Fruit fly (Drosophila melanogaster) whole organism, embryonic: Measurements from ENCODE around the gene Art3.

Experiments used
- Ada2b ChIP-seq: fragments of 200-800 bp; sonication (Bioruptor generic); IDR thresholded peaks from 2 replicates; pipeline ENCODE4 v1.3.6; 2022; ENCODE audit warnings: missing biosample characterization, missing genetic modification characterization
- Asciz ChIP-seq: fragments of 200-800 bp; sonication (Bioruptor generic); optimal IDR thresholded peaks from 2 replicates; lab custom pipeline; 2017; ENCODE audit warnings: missing biosample characterization, mild to moderate bottlenecking, missing genetic modification characterization, missing genetic modification reagents
- Bdp1 ChIP-seq: fragments of 200-800 bp; sonication (Bioruptor generic); optimal IDR thresholded peaks from 3 replicates; lab custom pipeline; 2016; ENCODE audit warnings: missing biosample characterization, missing genetic modification characterization
- Bgb ChIP-seq: fragments of 200-800 bp; sonication (Bioruptor generic); IDR thresholded peaks from 2 replicates; pipeline ENCODE4 v1.3.6; 2022; ENCODE audit warnings: missing biosample characterization, missing genetic modification characterization; ENCODE audit not compliant: partially characterized antibody
- Bteb2 ChIP-seq: fragments of 200-800 bp; sonication (Bioruptor generic); optimal IDR thresholded peaks from 2 replicates; lab custom pipeline; 2016; ENCODE audit warnings: missing biosample characterization, missing genetic modification characterization
- CG10543 ChIP-seq: fragments of 200-800 bp; sonication (Bioruptor generic); optimal IDR thresholded peaks from 3 replicates; lab custom pipeline; 2017; ENCODE audit warnings: missing biosample characterization, mild to moderate bottlenecking, missing genetic modification characterization, moderate library complexity
- CG10979 ChIP-seq: fragments of 200-800 bp; sonication (Bioruptor generic); optimal IDR thresholded peaks from 2 replicates; lab custom pipeline; 2018; ENCODE audit warnings: missing biosample characterization, mild to moderate bottlenecking, missing genetic modification characterization, moderate library complexity
- CG11723 ChIP-seq: fragments of 200-800 bp; sonication (Bioruptor generic); optimal IDR thresholded peaks from 2 replicates; lab custom pipeline; 2017; ENCODE audit warnings: missing biosample characterization, mild to moderate bottlenecking, missing genetic modification characterization
- CG12391 ChIP-seq: fragments of 200-800 bp; sonication (Bioruptor generic); optimal IDR thresholded peaks from 3 replicates; lab custom pipeline; 2018; ENCODE audit warnings: missing biosample characterization, mild to moderate bottlenecking, missing genetic modification characterization, moderate library complexity
- CG12942 ChIP-seq: fragments of 200-800 bp; sonication (Bioruptor generic); optimal IDR thresholded peaks from 3 replicates; lab custom pipeline; 2016; ENCODE audit warnings: missing biosample characterization, missing genetic modification characterization
- CG13287 ChIP-seq: fragments of 200-800 bp; sonication (Bioruptor generic); IDR thresholded peaks from 2 replicates; pipeline ENCODE4 v1.3.6; 2022; ENCODE audit warnings: missing biosample characterization, missing genetic modification characterization; ENCODE audit not compliant: partially characterized antibody
- CG13424 ChIP-seq: fragments of 200-800 bp; sonication (Bioruptor generic); optimal IDR thresholded peaks from 2 replicates; lab custom pipeline; 2019; ENCODE audit warnings: missing biosample characterization, mild to moderate bottlenecking, missing genetic modification characterization, moderate library complexity
- CG14860 ChIP-seq: fragments of 200-800 bp; sonication (Bioruptor generic); IDR thresholded peaks from 3 replicates; pipeline ENCODE4 v1.3.6; 2022; ENCODE audit warnings: missing biosample characterization, missing genetic modification characterization; ENCODE audit not compliant: partially characterized antibody
- CG17829 ChIP-seq: fragments of 200-800 bp; optimal IDR thresholded peaks from 2 replicates; lab custom pipeline; 2019; ENCODE audit warnings: missing biosample characterization, mild to moderate bottlenecking, missing genetic modification characterization, moderate library complexity
- CG18476 ChIP-seq: fragments of 200-800 bp; sonication (Bioruptor generic); optimal IDR thresholded peaks from 2 replicates; lab custom pipeline; 2016; ENCODE audit warnings: missing biosample characterization, mild to moderate bottlenecking, missing genetic modification characterization
- CG3281 ChIP-seq: fragments of 200-800 bp; sonication (Bioruptor generic); optimal IDR thresholded peaks from 3 replicates; lab custom pipeline; 2017; ENCODE audit warnings: missing biosample characterization, mild to moderate bottlenecking, missing genetic modification characterization
- CG4282 ChIP-seq: fragments of 200-800 bp; sonication (Bioruptor generic); optimal IDR thresholded peaks from 2 replicates; lab custom pipeline; 2016; ENCODE audit warnings: missing biosample characterization, missing genetic modification characterization
- CG4820 ChIP-seq: fragments of 200-800 bp; sonication (Bioruptor generic); optimal IDR thresholded peaks from 3 replicates; lab custom pipeline; 2016; ENCODE audit warnings: missing biosample characterization, missing genetic modification characterization
- CG7357 ChIP-seq: fragments of 200-800 bp; sonication (Bioruptor generic); IDR thresholded peaks from 3 replicates; pipeline ENCODE4 v1.3.6; 2022; ENCODE audit warnings: missing biosample characterization, missing genetic modification characterization
- CG7556 ChIP-seq: fragments of 200-800 bp; sonication (Bioruptor generic); optimal IDR thresholded peaks from 2 replicates; lab custom pipeline; 2017; ENCODE audit warnings: missing biosample characterization, mild to moderate bottlenecking, missing genetic modification characterization
- CG8290 ChIP-seq, 3 experiments: fragments of 200-800 bp; sonication (Bioruptor generic); optimal IDR thresholded peaks; 2 replicates each; lab custom pipeline; 2016 to 2019; ENCODE audit warnings: missing biosample characterization in 3 of 3, missing genetic modification characterization in 3 of 3, mild to moderate bottlenecking in 2 of 3, moderate library complexity in 1 of 3
- Camta ChIP-seq: fragments of 200-800 bp; sonication (Bioruptor generic); optimal IDR thresholded peaks from 2 replicates; lab custom pipeline; 2016; ENCODE audit warnings: missing biosample characterization, missing genetic modification characterization
- CoRest ChIP-seq: fragments of 200-800 bp; sonication (Bioruptor generic); optimal IDR thresholded peaks from 3 replicates; lab custom pipeline; 2018; ENCODE audit warnings: missing biosample characterization, mild to moderate bottlenecking, missing genetic modification characterization, moderate library complexity
- Fer3 ChIP-seq: fragments of 200-800 bp; sonication (Bioruptor generic); optimal IDR thresholded peaks from 2 replicates; lab custom pipeline; 2018; ENCODE audit warnings: missing biosample characterization, mild to moderate bottlenecking, missing genetic modification characterization, moderate library complexity
- HHEX ChIP-seq: fragments of 200-800 bp; sonication (Bioruptor generic); optimal IDR thresholded peaks from 3 replicates; lab custom pipeline; 2017; ENCODE audit warnings: missing biosample characterization, mild to moderate bottlenecking, missing genetic modification characterization, missing genetic modification reagents
- HLH3B ChIP-seq: fragments of 200-800 bp; sonication (Bioruptor generic); IDR thresholded peaks from 2 replicates; pipeline ENCODE4 v1.3.6; 2022; ENCODE audit warnings: missing biosample characterization, missing genetic modification characterization
- Hmr ChIP-seq: fragments of 200-800 bp; sonication (Bioruptor generic); optimal IDR thresholded peaks from 3 replicates; lab custom pipeline; 2017; ENCODE audit warnings: mild to moderate bottlenecking, missing biosample characterization, missing genetic modification reagents, missing genetic modification characterization
- Hr51 ChIP-seq, 2 experiments: fragments of 200-800 bp; sonication (Bioruptor generic); optimal IDR thresholded peaks; 2 replicates in 1 of 2; 3 replicates in 1 of 2; lab custom pipeline; 2016 to 2018; ENCODE audit warnings: missing biosample characterization in 2 of 2, missing genetic modification characterization in 2 of 2, mild to moderate bottlenecking in 1 of 2, moderate library complexity in 1 of 2
- Max ChIP-seq: fragments of 200-800 bp; sonication (Bioruptor generic); optimal IDR thresholded peaks from 2 replicates; lab custom pipeline; 2016; ENCODE audit warnings: missing biosample characterization, mild to moderate bottlenecking, missing genetic modification characterization
- Nf-YA ChIP-seq: fragments of 200-800 bp; sonication (Bioruptor generic); IDR thresholded peaks from 2 replicates; pipeline ENCODE4 v1.3.6; 2022; ENCODE audit warnings: missing biosample characterization, missing genetic modification characterization
- Oaz ChIP-seq: fragments of 200-800 bp; sonication (Bioruptor generic); IDR thresholded peaks from 2 replicates; pipeline ENCODE4 v1.3.6; 2022; ENCODE audit warnings: missing biosample characterization, missing genetic modification characterization
- Vsx1 ChIP-seq: fragments of 200-800 bp; sonication (Bioruptor generic); optimal IDR thresholded peaks from 2 replicates; lab custom pipeline; 2017; ENCODE audit warnings: missing biosample characterization, mild to moderate bottlenecking, missing genetic modification characterization, missing genetic modification reagents
- dan ChIP-seq: fragments of 200-800 bp; sonication (Bioruptor generic); IDR thresholded peaks from 2 replicates; pipeline ENCODE4 v1.3.6; 2022; ENCODE audit warnings: missing biosample characterization, missing genetic modification characterization
- en ChIP-seq: fragments of 200-800 bp; sonication (Bioruptor generic); optimal IDR thresholded peaks from 2 replicates; lab custom pipeline; 2016; ENCODE audit warnings: missing biosample characterization, missing genetic modification characterization
- eyg ChIP-seq: fragments of 200-800 bp; sonication (Bioruptor generic); optimal IDR thresholded peaks from 3 replicates; lab custom pipeline; 2016; ENCODE audit warnings: missing biosample characterization, missing genetic modification characterization
- fd3F ChIP-seq: fragments of 200-800 bp; sonication (Bioruptor generic); optimal IDR thresholded peaks from 2 replicates; lab custom pipeline; 2018; ENCODE audit warnings: missing biosample characterization, mild to moderate bottlenecking, missing genetic modification characterization, moderate library complexity
- gce ChIP-seq: fragments of 200-800 bp; sonication (Bioruptor generic); IDR thresholded peaks from 3 replicates; pipeline ENCODE4 v1.3.6; 2022; ENCODE audit warnings: missing biosample characterization, missing genetic modification characterization
- lab ChIP-seq: fragments of 200-800 bp; sonication (Bioruptor generic); optimal IDR thresholded peaks from 3 replicates; lab custom pipeline; 2017; ENCODE audit warnings: missing biosample characterization, missing genetic modification characterization, mild to moderate bottlenecking, moderate library complexity, missing genetic modification reagents
- lilli ChIP-seq: fragments of 200-800 bp; sonication (Bioruptor generic); optimal IDR thresholded peaks from 3 replicates; lab custom pipeline; 2016; ENCODE audit warnings: missing biosample characterization, missing genetic modification characterization
- nau ChIP-seq: fragments of 200-800 bp; sonication (Bioruptor generic); optimal IDR thresholded peaks from 3 replicates; lab custom pipeline; 2017; ENCODE audit warnings: missing biosample characterization, mild to moderate bottlenecking, missing genetic modification characterization, missing genetic modification reagents
- nmo ChIP-seq: fragments of 200-800 bp; sonication (Bioruptor generic); optimal IDR thresholded peaks from 2 replicates; lab custom pipeline; 2018; ENCODE audit warnings: missing biosample characterization, mild to moderate bottlenecking, missing genetic modification characterization, moderate library complexity
- p53 ChIP-seq: fragments of 200-800 bp; sonication (Bioruptor generic); optimal IDR thresholded peaks from 2 replicates; lab custom pipeline; 2016; ENCODE audit warnings: missing biosample characterization, missing genetic modification characterization
- salm ChIP-seq: fragments of 200-800 bp; sonication (Bioruptor generic); optimal IDR thresholded peaks from 2 replicates; lab custom pipeline; 2018; ENCODE audit warnings: missing biosample characterization, mild to moderate bottlenecking, missing genetic modification characterization
- sens ChIP-seq: fragments of 200-800 bp; sonication (Bioruptor generic); peaks from one replicate; lab custom pipeline; 2016; ENCODE audit warnings: missing biosample characterization, missing genetic modification characterization
- tap ChIP-seq: fragments of 200-800 bp; optimal IDR thresholded peaks from 3 replicates; lab custom pipeline; 2019; ENCODE audit warnings: missing biosample characterization, mild to moderate bottlenecking, missing genetic modification characterization, moderate library complexity
- tin ChIP-seq: fragments of 200-800 bp; sonication (Bioruptor generic); optimal IDR thresholded peaks from 3 replicates; lab custom pipeline; 2016; ENCODE audit warnings: missing biosample characterization, missing genetic modification characterization
- vvl ChIP-seq: fragments of 200-800 bp; sonication (Bioruptor generic); IDR thresholded peaks from 2 replicates; pipeline ENCODE4 v1.3.6; 2022; ENCODE audit warnings: missing biosample characterization, missing genetic modification characterization

Gene Art3

dm6 chr3R:15196134-15197034 lies 32.8 kb downstream of the Art3 start, which contains the start of the genes Kpc1 and CG42542 (continued):
- TF ChIP-seq CG17829 (tag; lab: Kevin White, UChicago) (peak; percentile 83), Nf-YA (GFP tag; lab: Robert Waterston, UW) (no peak), Ada2b (GFP tag; lab: Robert Waterston, UW) (peak; percentile 35; the same call in 1 of the 2 replicates), CG3281 (GFP tag; lab: Kevin White, UChicago) (peak; percentile 10), lab (GFP tag; lab: Kevin White, UChicago) (peak; percentile 82), CG13424 (tag; lab: Kevin White, UChicago) (peak; percentile 74), CG11723 (GFP tag; lab: Kevin White, UChicago) (peak; percentile 56), Hr51 (GFP tag; optimal IDR thresholded peaks at IDR 0.05; lab: Kevin White, UChicago) (peak in 1 of 2 experiments; percentile 74), CG7556 (peak; percentile 75), nau (GFP tag; lab: Kevin White, UChicago) (no peak), CoRest (peak; percentile 81), Bdp1 (GFP tag; lab: Kevin White, UChicago) (peak; percentile 36), en (GFP tag; lab: Kevin White, UChicago) (peak; percentile 25), CG12942 (peak; percentile 69), Bgb (GFP tag; lab: Robert Waterston, UW) (peak; percentile 84), CG4282 (peak; percentile 82), gce (no peak; the same call in 2 of the 3 replicates), nmo (GFP tag; lab: Kevin White, UChicago) (peak; percentile 26), p53 (no peak), CG13287 (peak; percentile 93), CG18476 (peak; percentile 74), salm (tag; lab: Kevin White, UChicago) (no peak), Max (GFP tag; lab: Kevin White, UChicago) (peak; percentile 77), sens (GFP tag; lab: Kevin White, UChicago) (peak; percentile 93), fd3F (GFP tag; lab: Kevin White, UChicago) (peak; percentile 29), Oaz (GFP tag; lab: Robert Waterston, UW) (no peak), HHEX (GFP tag; lab: Kevin White, UChicago) (peak; percentile 6), CG10543 (GFP tag; lab: Kevin White, UChicago) (peak; percentile 74), tap (tag; lab: Kevin White, UChicago) (no peak), Bteb2 (GFP tag; lab: Kevin White, UChicago) (peak; percentile 71), dan (GFP tag; lab: Robert Waterston, UW) (no peak), eyg (GFP tag; lab: Kevin White, UChicago) (peak; percentile 24), Asciz (GFP tag; lab: Kevin White, UChicago) (no peak), tin (GFP tag; lab: Kevin White, UChicago) (peak; percentile 76), CG12391 (tag; lab: Kevin White, UChicago) (peak; percentile 85), HLH3B (GFP tag; lab: Robert Waterston, UW) (peak; percentile 47; the same call in 1 of the 2 replicates), vvl (GFP tag; lab: Robert Waterston, UW) (peak; percentile 71), CG7357 (GFP tag; lab: Robert Waterston, UW) (peak; percentile 8; the same call in 1 of the 3 replicates), CG4820 (GFP tag; lab: Kevin White, UChicago) (peak; percentile 60), Camta (GFP tag; lab: Kevin White, UChicago) (no peak), lilli (GFP tag; lab: Kevin White, UChicago) (peak; percentile 89), CG10979 (tag; lab: Kevin White, UChicago) (peak; percentile 61), CG8290 (GFP tag; optimal IDR thresholded peaks at IDR 0.05; lab: Kevin White, UChicago) (peak; percentile 43), CG8290 (tag; optimal IDR thresholded peaks at IDR 0.05; lab: Kevin White, UChicago) (peak; percentile 18 to 92), Fer3 (tag; lab: Kevin White, UChicago) (no peak), Hmr (peak; percentile 82), Vsx1 (GFP tag; lab: Kevin White, UChicago) (peak; percentile 76), CG14860 (GFP tag; lab: Robert Waterston, UW) (peak; percentile 88)
